Worm (Caenorhabditis elegans) whole organism, L4 larva: Measurements from ENCODE around the gene srv-10.
A peak's percentile ranks its signal among the peaks of the same experiment; 100 is the strongest.

Source experiments
- Y48G9A.11 ChIP-seq: fragments of 200-800 bp; sonication (Bioruptor generic); IDR thresholded peaks from 2 replicates; pipeline ENCODE4 v1.3.6; 2022; ENCODE audit warnings: missing genetic modification reagents, missing genetic modification characterization, missing compliant biosample characterization
- ceh-62 ChIP-seq: sonication (generic microtip); optimal IDR thresholded peaks from 2 replicates; lab custom pipeline; 2017; ENCODE audit warnings: missing biosample characterization, missing genetic modification characterization
- ceh-82 ChIP-seq: sonication (generic microtip); optimal IDR thresholded peaks from 2 replicates; lab custom pipeline; 2017; ENCODE audit warnings: missing biosample characterization, missing genetic modification characterization
- dpl-1 ChIP-seq: fragments of 150-350 bp; optimal IDR thresholded peaks from 2 replicates; lab custom pipeline; 2014; ENCODE audit warnings: missing biosample characterization, missing genetic modification reagents, missing genetic modification characterization
- fos-1 ChIP-seq: fragments of 150-350 bp; optimal IDR thresholded peaks from 2 replicates; lab custom pipeline; 2014; ENCODE audit warnings: missing biosample characterization, missing genetic modification characterization
- lin-15B ChIP-seq: fragments of 150-350 bp; sonication (generic microtip); optimal IDR thresholded peaks from 3 replicates; lab custom pipeline; 2014; ENCODE audit warnings: missing biosample characterization, missing genetic modification characterization
- mep-1 ChIP-seq: fragments of 150-350 bp; sonication (generic microtip); optimal IDR thresholded peaks from 3 replicates; lab custom pipeline; 2014; ENCODE audit warnings: missing biosample characterization, missing genetic modification characterization
- sdz-12 ChIP-seq: fragments of 200-800 bp; sonication (Bioruptor generic); optimal IDR thresholded peaks from 2 replicates; lab custom pipeline; 2018; ENCODE audit warnings: mild to moderate bottlenecking, missing genetic modification characterization, missing compliant biosample characterization
- unc-130 ChIP-seq: sonication (generic microtip); optimal IDR thresholded peaks from 2 replicates; lab custom pipeline; 2016; ENCODE audit warnings: missing genetic modification reagents, missing genetic modification characterization, missing compliant biosample characterization
- ztf-11 ChIP-seq: fragments of 150-350 bp; optimal IDR thresholded peaks from 2 replicates; lab custom pipeline; 2014; ENCODE audit warnings: missing biosample characterization, missing genetic modification characterization

DNA sequence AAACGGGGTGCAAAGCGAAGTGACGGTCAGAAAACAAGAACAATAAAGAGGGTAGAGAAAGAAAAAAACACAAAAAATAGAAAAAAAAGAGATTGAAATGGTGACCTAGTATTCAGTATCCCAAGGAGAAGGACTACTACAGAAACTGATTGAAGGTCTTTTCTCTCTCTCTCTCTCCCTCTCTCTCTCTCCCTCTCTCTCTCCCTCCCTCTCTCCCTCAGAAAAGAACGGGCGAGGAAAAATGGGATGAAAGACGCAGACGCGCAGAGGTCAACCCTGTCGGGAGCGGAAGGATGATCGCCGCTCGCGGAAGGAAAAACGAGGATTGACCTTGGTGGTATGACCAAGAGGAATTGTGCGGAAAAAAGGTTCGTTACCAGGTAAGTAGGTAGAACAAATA lies 49.2 kb upstream of the srv-10 start:
- TF ChIP-seq ztf-11 (tag; lab: Kevin White, UChicago): no peak
- no peak for TF ChIP-seq ceh-82
- TF ChIP-seq dpl-1 (GFP tag; lab: Kevin White, UChicago): no peak
- TF ChIP-seq ceh-62 (tag; lab: Kevin White, UChicago): no peak
- no peak for TF ChIP-seq unc-130 (GFP tag; lab: Kevin White, UChicago)
- no peak for TF ChIP-seq Y48G9A.11 (GFP tag; lab: Robert Waterston, UW)
- no peak for TF ChIP-seq fos-1 (tag; lab: Kevin White, UChicago)
- peak; percentile 8 for TF ChIP-seq mep-1
- no peak for TF ChIP-seq sdz-12 (GFP tag; lab: Kevin White, UChicago)
- no peak for TF ChIP-seq lin-15B (tag; lab: Kevin White, UChicago)
